Worm (Caenorhabditis elegans): Measurements from ENCODE around the gene Y38C1AA.7.

The Y38C1AA.7 gene

DNA sequence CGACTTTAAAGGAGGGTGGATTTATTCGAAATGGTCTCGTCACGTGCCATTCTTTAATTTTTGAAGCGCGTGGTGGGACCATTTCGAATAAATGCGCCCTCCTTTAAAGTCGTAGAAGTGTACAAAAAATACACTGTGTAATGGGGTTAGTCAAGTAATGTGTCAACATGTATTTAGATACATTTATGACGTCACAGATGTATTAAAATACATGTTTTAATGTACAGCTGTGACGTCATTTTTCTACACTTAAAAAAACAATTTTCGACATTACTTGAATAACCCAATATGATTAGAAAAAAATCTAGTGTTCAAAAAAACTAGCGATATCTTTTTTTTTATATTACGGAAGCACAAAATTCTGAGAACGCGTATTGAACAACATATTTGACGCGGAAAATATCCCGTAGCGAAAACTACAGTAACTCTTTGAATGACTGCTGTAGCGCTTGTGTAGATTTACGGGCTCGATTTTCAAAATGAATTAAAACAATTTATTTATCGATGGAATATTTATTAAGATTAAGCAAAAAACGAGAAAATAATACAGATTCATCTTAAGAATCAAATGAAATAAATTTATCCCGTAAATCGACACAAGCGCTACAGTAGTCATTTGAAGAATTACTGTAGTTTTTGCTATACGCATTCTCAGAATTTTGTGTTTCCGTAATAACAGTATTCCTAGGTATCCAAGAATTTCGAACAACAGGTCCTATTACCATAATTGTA is 44.3 kb downstream of the Y38C1AA.7 start, which contains the start of gene gfrp-1:
gfrp-1 (plus strand) TSS at position 682 of the 732 bp plus-strand sequence.
- no peak for TF ChIP-seq unc-62 (GFP tag; optimal IDR thresholded peaks at IDR 0.05)

DNA sequence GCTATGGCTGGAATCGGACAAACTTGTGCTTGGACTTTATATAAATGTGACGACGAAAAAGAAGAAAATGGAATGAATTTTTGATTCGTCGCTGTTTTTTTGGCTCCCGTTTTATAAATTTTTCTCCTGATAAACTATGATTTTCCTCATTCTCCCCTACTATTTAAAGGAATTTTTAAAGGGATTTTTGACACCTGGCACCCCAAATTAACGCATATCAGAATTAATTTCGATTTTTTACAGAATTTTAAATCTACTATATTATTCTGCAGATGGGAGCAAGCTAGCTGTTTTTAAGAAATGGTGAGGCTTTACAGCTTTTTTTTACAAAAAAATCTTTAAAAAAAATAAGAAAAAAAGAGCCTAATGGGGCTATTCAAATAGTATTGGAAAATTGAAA is 46.2 kb downstream of the Y38C1AA.7 start, which contains the start of gene coa-1:
coa-1 (plus strand) TSS at position 301 of the 400 bp plus-strand sequence.
- TF ChIP-seq unc-62 (GFP tag; optimal IDR thresholded peaks at IDR 0.05) = no peak

- TF ChIP-seq unc-62 (GFP tag; optimal IDR thresholded peaks at IDR 0.05) = no peak
Measured at ce11 chrIV:207885-208284, 49.1 kb downstream of the Y38C1AA.7 start, which contains the start of gene Y38C1AA.1. TSS of gene Y38C1AA.1 (plus strand) at chrIV:208185.

Data from whole organism, dauer.